Worm (Caenorhabditis elegans) whole organism, late embryonic: ENCODE data around the gene T27E7.5.

ENCODE experiments used
- ceh-18 ChIP-seq: sonication (generic microtip); optimal IDR thresholded peaks from 2 replicates; lab custom pipeline; 2016; ENCODE audit warnings: missing genetic modification characterization, missing compliant biosample characterization
- ceh-22 ChIP-seq: sonication (generic microtip); optimal IDR thresholded peaks from 2 replicates; lab custom pipeline; 2017; ENCODE audit warnings: missing biosample characterization, missing genetic modification characterization
- ets-4 ChIP-seq: sonication (generic microtip); optimal IDR thresholded peaks from 2 replicates; lab custom pipeline; 2016; ENCODE audit warnings: missing genetic modification characterization, missing compliant biosample characterization
- fkh-10 ChIP-seq: fragments of 150-350 bp; optimal IDR thresholded peaks from 2 replicates; lab custom pipeline; 2014; ENCODE audit warnings: missing biosample characterization, missing genetic modification reagents, missing genetic modification characterization
- hlh-30 ChIP-seq: sonication (generic microtip); optimal IDR thresholded peaks from 2 replicates; lab custom pipeline; 2017; ENCODE audit warnings: antibody characterized with exemption, missing genetic modification characterization, missing compliant biosample characterization; ENCODE audit not compliant: insufficient read depth
- nhr-232 ChIP-seq: sonication (generic microtip); optimal IDR thresholded peaks from 2 replicates; lab custom pipeline; 2016; ENCODE audit warnings: missing genetic modification characterization, missing compliant biosample characterization
- unc-42 ChIP-seq: sonication (generic microtip); optimal IDR thresholded peaks from 2 replicates; lab custom pipeline; 2016; ENCODE audit warnings: missing genotype, missing genetic modification characterization, missing compliant biosample characterization

DNA sequence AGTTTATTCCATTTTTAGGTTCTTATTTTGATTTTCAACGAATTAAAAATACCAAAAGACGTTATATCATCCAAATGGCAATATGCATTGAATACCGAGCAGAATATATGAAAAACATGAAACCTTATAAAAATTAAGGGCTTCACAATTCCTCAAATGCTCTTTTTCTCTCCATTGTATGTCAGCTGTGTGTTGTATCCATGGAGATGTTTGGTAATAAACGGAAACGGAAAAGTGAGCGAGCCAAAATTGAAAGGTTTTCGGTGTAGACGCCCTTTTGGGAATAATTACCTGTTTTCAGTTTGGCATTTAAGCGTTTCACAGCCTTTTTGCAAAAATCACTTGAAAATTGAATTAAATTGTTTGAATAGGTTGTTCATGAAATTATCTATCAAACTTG, 20.7 kb downstream of the T27E7.5 start:
- TF ChIP-seq nhr-232 (tag; lab: Kevin White, UChicago) = no peak
- no peak for TF ChIP-seq ceh-22 (tag; lab: Kevin White, UChicago)
- no peak for TF ChIP-seq ets-4 (tag; lab: Kevin White, UChicago)
- TF ChIP-seq fkh-10 (GFP tag; lab: Kevin White, UChicago) = no peak
- no peak for TF ChIP-seq hlh-30 (tag; lab: Kevin White, UChicago)
- no peak for TF ChIP-seq unc-42 (tag; lab: Kevin White, UChicago)
- no peak for TF ChIP-seq ceh-18 (tag; lab: Kevin White, UChicago)
